Comparison of ENCODE assay signal across 6 fruit fly cellular contexts in the genomic region with DNA sequence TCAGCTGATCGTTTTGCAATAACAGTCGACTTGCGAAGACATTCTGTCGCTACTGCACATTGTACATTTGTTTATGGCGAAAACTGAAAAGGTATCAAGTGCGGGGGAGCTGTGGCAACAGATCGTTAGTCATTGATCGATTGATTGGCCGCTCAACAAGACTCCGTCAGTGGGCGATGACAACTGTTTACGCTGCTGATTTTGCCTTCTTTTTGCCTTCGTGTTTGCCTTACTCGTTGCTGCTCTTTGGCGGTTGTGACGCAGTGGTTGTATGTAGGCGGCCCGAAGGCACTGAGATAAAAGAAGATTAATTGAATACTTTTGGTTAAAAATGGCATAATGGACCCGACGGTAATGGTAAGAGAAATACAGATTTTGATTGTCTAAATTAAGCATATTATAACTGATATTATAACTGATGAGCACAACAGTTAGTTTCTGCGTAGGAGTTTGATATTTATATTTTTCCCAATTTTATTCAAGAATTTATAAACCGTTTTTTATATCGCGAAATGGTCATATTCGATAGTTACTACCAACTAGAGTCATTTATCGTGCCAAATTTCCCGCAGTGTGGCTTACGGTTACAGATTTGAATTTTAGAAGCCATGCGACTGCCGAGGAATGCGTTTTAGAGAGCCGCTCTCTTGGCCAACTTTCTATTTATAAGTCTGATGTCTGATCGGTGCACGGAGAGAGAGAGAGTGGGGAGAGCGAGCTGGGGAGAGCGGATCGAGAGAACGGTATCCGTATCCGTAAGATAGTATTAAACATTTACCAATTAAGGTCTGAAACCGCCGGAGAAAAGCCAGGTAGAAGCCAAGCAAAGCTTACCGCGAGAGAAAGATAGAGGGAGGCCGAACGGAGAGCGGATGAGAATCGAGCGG.
TF ChIP-seq lines count a peak whose summit lies in the region.

No protein-coding gene starts in this region.

- peak; percentile 64 for TF ChIP-seq CTCF in whole organism, embryonic (GFP tag; optimal IDR thresholded peaks at IDR 0.05; lab: Kevin White, UChicago)

TF ChIP-seq in whole organism, 6 proteins besides CTCF, POLR2A, EP300 and RAD21:
- TF ChIP-seq pan (optimal IDR thresholded peaks at IDR 0.05; lab: Kevin White, UChicago) (no peak), Dll (optimal IDR thresholded peaks at IDR 0.05; lab: Kevin White, UChicago) (peak; percentile 100)

TF ChIP-seq in whole organism, adult, 20 proteins besides CTCF, POLR2A, EP300 and RAD21 (continues in another document):
- peak; percentile 75 for TF ChIP-seq Clk (GFP tag; optimal IDR thresholded peaks at IDR 0.05; lab: Kevin White, UChicago)
- peak; percentile 76 for TF ChIP-seq CG33017 (tag; optimal IDR thresholded peaks at IDR 0.05; lab: Kevin White, UChicago)
- TF ChIP-seq CG1620 (GFP tag; optimal IDR thresholded peaks at IDR 0.05; lab: Kevin White, UChicago), result peak; percentile 52
- peak; percentile 83 for TF ChIP-seq CG7101 (tag; optimal IDR thresholded peaks at IDR 0.05; lab: Kevin White, UChicago)
- no peak for TF ChIP-seq cnc (optimal IDR thresholded peaks at IDR 0.05; lab: Kevin White, UChicago)
- TF ChIP-seq pad (GFP tag; optimal IDR thresholded peaks at IDR 0.05; lab: Kevin White, UChicago), result peak; percentile 59
- peak; percentile 26 for TF ChIP-seq cic (GFP tag; optimal IDR thresholded peaks at IDR 0.05; lab: Kevin White, UChicago)
- peak; percentile 98 for TF ChIP-seq kay (GFP tag; lab: Kevin White, UChicago; ENCODE audit: borderline replicate concordance)
- peak; percentile 79 for TF ChIP-seq CG12768 (GFP tag; optimal IDR thresholded peaks at IDR 0.05; lab: Kevin White, UChicago)
- TF ChIP-seq tj (GFP tag; optimal IDR thresholded peaks at IDR 0.05; lab: Kevin White, UChicago), result peak; percentile 73
- TF ChIP-seq CG7045 (GFP tag; optimal IDR thresholded peaks at IDR 0.05; lab: Kevin White, UChicago), result peak; percentile 93
- peak; percentile 50 for TF ChIP-seq Mnt (GFP tag; optimal IDR thresholded peaks at IDR 0.05; lab: Kevin White, UChicago)
- peak; percentile 69 for TF ChIP-seq CG14711 (tag; optimal IDR thresholded peaks at IDR 0.05; lab: Kevin White, UChicago)
- peak; percentile 57 for TF ChIP-seq toe (GFP tag; optimal IDR thresholded peaks at IDR 0.05; lab: Kevin White, UChicago)
- peak; percentile 10 for TF ChIP-seq Crg-1 (GFP tag; optimal IDR thresholded peaks at IDR 0.05; lab: Kevin White, UChicago)

TF ChIP-seq in whole organism, embryonic, 481 proteins besides CTCF, POLR2A, EP300 and RAD21 (continues in another document):
- peak; percentile 57; the same call in 1 of the 2 replicates for TF ChIP-seq toy (GFP tag; IDR thresholded peaks at IDR 0.05; lab: Robert Waterston, UW)
- TF ChIP-seq CG18476 (GFP tag; optimal IDR thresholded peaks at IDR 0.05; lab: Kevin White, UChicago), result peak; percentile 80
- TF ChIP-seq gem (tag; optimal IDR thresholded peaks at IDR 0.05; lab: Kevin White, UChicago), result peak; percentile 95
- TF ChIP-seq CG17829 (tag; optimal IDR thresholded peaks at IDR 0.05; lab: Kevin White, UChicago), result peak; percentile 92
- peak; percentile 54 for TF ChIP-seq TFAM (GFP tag; optimal IDR thresholded peaks at IDR 0.05; lab: Kevin White, UChicago)
- TF ChIP-seq Dip3 (GFP tag; optimal IDR thresholded peaks at IDR 0.05; lab: Kevin White, UChicago), result peak; percentile 76
- no peak for TF ChIP-seq CG8478 (optimal IDR thresholded peaks at IDR 0.05; lab: Kevin White, UChicago)
- peak; percentile 90 for TF ChIP-seq HHEX (GFP tag; optimal IDR thresholded peaks at IDR 0.05; lab: Kevin White, UChicago)
- TF ChIP-seq oc (tag; optimal IDR thresholded peaks at IDR 0.05; lab: Kevin White, UChicago), result peak; percentile 84
- TF ChIP-seq ap (GFP tag; IDR thresholded peaks at IDR 0.05; lab: Robert Waterston, UW), result peak; percentile 66
- peak; percentile 95 for TF ChIP-seq CG17361 (GFP tag; IDR thresholded peaks at IDR 0.05; lab: Robert Waterston, UW)
- peak; percentile 45 for TF ChIP-seq Ravus (GFP tag; IDR thresholded peaks at IDR 0.05; lab: Robert Waterston, UW)
- TF ChIP-seq CG17186 (GFP tag; optimal IDR thresholded peaks at IDR 0.05; lab: Kevin White, UChicago), result peak; percentile 72
- peak; percentile 80 for TF ChIP-seq fd3F (GFP tag; optimal IDR thresholded peaks at IDR 0.05; lab: Kevin White, UChicago)
- peak; percentile 82 for TF ChIP-seq stc (GFP tag; IDR thresholded peaks at IDR 0.05; lab: Robert Waterston, UW)
- peak; percentile 81 for TF ChIP-seq CG10366 (GFP tag; IDR thresholded peaks at IDR 0.05; lab: Robert Waterston, UW)

TF ChIP-seq in whole organism, prepupa, 60 proteins besides CTCF, POLR2A, EP300 and RAD21 (continues in another document):
- TF ChIP-seq CG6792 (GFP tag; optimal IDR thresholded peaks at IDR 0.05; lab: Kevin White, UChicago) (peak; percentile 91), Met (GFP tag; optimal IDR thresholded peaks at IDR 0.05; lab: Kevin White, UChicago) (peak; percentile 90), CG8632 (GFP tag; optimal IDR thresholded peaks at IDR 0.05; lab: Kevin White, UChicago) (peak; percentile 90), cyc (GFP tag; optimal IDR thresholded peaks at IDR 0.05; lab: Kevin White, UChicago) (peak; percentile 83), Blimp-1 (GFP tag; optimal IDR thresholded peaks at IDR 0.05; lab: Kevin White, UChicago) (peak; percentile 45), dac (GFP tag; optimal IDR thresholded peaks at IDR 0.05; lab: Kevin White, UChicago) (peak; percentile 88), CG6854 (GFP tag; optimal IDR thresholded peaks at IDR 0.05; lab: Kevin White, UChicago) (no peak), CG10669 (GFP tag; optimal IDR thresholded peaks at IDR 0.05; lab: Kevin White, UChicago) (peak; percentile 89), lz (GFP tag; optimal IDR thresholded peaks at IDR 0.05; lab: Kevin White, UChicago) (peak; percentile 81), CG34406 (GFP tag; optimal IDR thresholded peaks at IDR 0.05; lab: Kevin White, UChicago) (peak; percentile 93), Sox15 (GFP tag; optimal IDR thresholded peaks at IDR 0.05; lab: Kevin White, UChicago) (peak; percentile 80), CG6163 (GFP tag; IDR thresholded peaks at IDR 0.05; lab: Robert Waterston, UW) (peak; percentile 92), CG10631 (GFP tag; optimal IDR thresholded peaks at IDR 0.05; lab: Kevin White, UChicago) (peak; percentile 93), CG3032 (tag; optimal IDR thresholded peaks at IDR 0.05; lab: Kevin White, UChicago) (peak; percentile 92), CG3919 (GFP tag; optimal IDR thresholded peaks at IDR 0.05; lab: Kevin White, UChicago) (peak; percentile 93), achi (GFP tag; optimal IDR thresholded peaks at IDR 0.05; lab: Kevin White, UChicago) (peak; percentile 95)

TF ChIP-seq in whole organism, pupa, 21 proteins besides CTCF, POLR2A, EP300 and RAD21 (continues in another document):
- TF ChIP-seq rn (GFP tag; IDR thresholded peaks at IDR 0.05; lab: Robert Waterston, UW), result peak; percentile 87
- peak; percentile 60 for TF ChIP-seq CG13204 (GFP tag; optimal IDR thresholded peaks at IDR 0.05; lab: Kevin White, UChicago)
- peak; percentile 90 for TF ChIP-seq Ets98B (GFP tag; IDR thresholded peaks at IDR 0.05; lab: Robert Waterston, UW)
- peak; percentile 90 for TF ChIP-seq CG8159 (tag; optimal IDR thresholded peaks at IDR 0.05; lab: Kevin White, UChicago)
- TF ChIP-seq CG32121 (GFP tag; IDR thresholded peaks at IDR 0.05; lab: Robert Waterston, UW), result peak; percentile 94
- TF ChIP-seq CG34367 (tag; optimal IDR thresholded peaks at IDR 0.05; lab: Kevin White, UChicago), result peak; percentile 91
- no peak for TF ChIP-seq EcR (GFP tag; optimal IDR thresholded peaks at IDR 0.05; lab: Kevin White, UChicago)
- TF ChIP-seq CG9948 (tag; optimal IDR thresholded peaks at IDR 0.05; lab: Kevin White, UChicago), result peak; percentile 95
- TF ChIP-seq CG4496 (GFP tag; IDR thresholded peaks at IDR 0.05; lab: Robert Waterston, UW), result peak; percentile 88
- peak; percentile 81 for TF ChIP-seq Pif1B (GFP tag; optimal IDR thresholded peaks at IDR 0.05; lab: Kevin White, UChicago)
- peak; percentile 97 for TF ChIP-seq CG14655 (GFP tag; optimal IDR thresholded peaks at IDR 0.05; lab: Kevin White, UChicago)
- peak; percentile 72 for TF ChIP-seq gl (tag; optimal IDR thresholded peaks at IDR 0.05; lab: Kevin White, UChicago)
- TF ChIP-seq CG12605 (GFP tag; IDR thresholded peaks at IDR 0.05; lab: Robert Waterston, UW), result peak; percentile 75
- peak; percentile 88 for TF ChIP-seq Pif1A (GFP tag; optimal IDR thresholded peaks at IDR 0.05; lab: Kevin White, UChicago)
- peak; percentile 92 for TF ChIP-seq D1 (tag; optimal IDR thresholded peaks at IDR 0.05; lab: Kevin White, UChicago)
- peak; percentile 86 for TF ChIP-seq fd96Ca (GFP tag; IDR thresholded peaks at IDR 0.05; lab: Robert Waterston, UW)
- TF ChIP-seq CG8301 (tag; optimal IDR thresholded peaks at IDR 0.05; lab: Kevin White, UChicago), result peak; percentile 97
- peak; percentile 79 for TF ChIP-seq Snoo (tag; optimal IDR thresholded peaks at IDR 0.05; lab: Kevin White, UChicago)

TF ChIP-seq in whole organism, wandering third instar larva, 38 proteins besides CTCF, POLR2A, EP300 and RAD21 (continues in another document):
- TF ChIP-seq pan (optimal IDR thresholded peaks at IDR 0.05; lab: Kevin White, UChicago), result no peak
- TF ChIP-seq CrebA (GFP tag; optimal IDR thresholded peaks at IDR 0.05; lab: Kevin White, UChicago; ENCODE audit: borderline replicate concordance), result no peak
- TF ChIP-seq Abd-B (GFP tag; optimal IDR thresholded peaks at IDR 0.05; lab: Kevin White, UChicago), result no peak
- TF ChIP-seq br (GFP tag; optimal IDR thresholded peaks at IDR 0.05; lab: Kevin White, UChicago), result peak; percentile 83
- no peak for TF ChIP-seq usp (GFP tag; optimal IDR thresholded peaks at IDR 0.05; lab: Kevin White, UChicago)
- peak; percentile 88 for TF ChIP-seq ey (GFP tag; optimal IDR thresholded peaks at IDR 0.05; lab: Kevin White, UChicago)
- no peak for TF ChIP-seq tai (GFP tag; optimal IDR thresholded peaks at IDR 0.05; lab: Kevin White, UChicago)
- no peak for TF ChIP-seq Hr78 (GFP tag; optimal IDR thresholded peaks at IDR 0.05; lab: Kevin White, UChicago)
- TF ChIP-seq sage (GFP tag; optimal IDR thresholded peaks at IDR 0.05; lab: Kevin White, UChicago), result peak; percentile 34
- TF ChIP-seq sv (GFP tag; optimal IDR thresholded peaks at IDR 0.05; lab: Kevin White, UChicago), result peak; percentile 77
- TF ChIP-seq Jra (GFP tag; optimal IDR thresholded peaks at IDR 0.05; lab: Kevin White, UChicago), result no peak
- TF ChIP-seq Sp1 (GFP tag; optimal IDR thresholded peaks at IDR 0.05; lab: Kevin White, UChicago), result peak; percentile 86
- TF ChIP-seq woc (GFP tag; optimal IDR thresholded peaks at IDR 0.05; lab: Kevin White, UChicago), result peak; percentile 58
- no peak for TF ChIP-seq Mio (GFP tag; optimal IDR thresholded peaks at IDR 0.05; lab: Kevin White, UChicago)
- no peak for TF ChIP-seq dsf (GFP tag; optimal IDR thresholded peaks at IDR 0.05; lab: Kevin White, UChicago; ENCODE audit: borderline replicate concordance)
- TF ChIP-seq Dfd (GFP tag; optimal IDR thresholded peaks at IDR 0.05; lab: Kevin White, UChicago), result no peak
- TF ChIP-seq CG9705 (GFP tag; optimal IDR thresholded peaks at IDR 0.05; lab: Kevin White, UChicago), result no peak
- TF ChIP-seq fru (GFP tag; optimal IDR thresholded peaks at IDR 0.05; lab: Kevin White, UChicago), result peak; percentile 90
- peak; percentile 68 for TF ChIP-seq Hnf4 (GFP tag; optimal IDR thresholded peaks at IDR 0.05; lab: Kevin White, UChicago)
- peak; percentile 90 for TF ChIP-seq rgr (GFP tag; optimal IDR thresholded peaks at IDR 0.05; lab: Kevin White, UChicago)
